Fruit fly (Drosophila melanogaster) whole organism, prepupa: ENCODE data around the gene CG14442.

Source experiments
- Blimp-1 ChIP-seq: fragments of 200-800 bp; sonication (Bioruptor generic); optimal IDR thresholded peaks from 3 replicates; lab custom pipeline; 2017; ENCODE audit warnings: missing biosample characterization, missing genetic modification characterization, mild to moderate bottlenecking, moderate library complexity, missing genetic modification reagents
- CG10631 ChIP-seq: fragments of 200-800 bp; sonication (Bioruptor generic); optimal IDR thresholded peaks from 2 replicates; lab custom pipeline; 2016; ENCODE audit warnings: missing biosample characterization, missing genetic modification characterization
- CG10669 ChIP-seq: fragments of 200-800 bp; sonication (Bioruptor generic); optimal IDR thresholded peaks from 3 replicates; lab custom pipeline; 2018; ENCODE audit warnings: missing biosample characterization, mild to moderate bottlenecking, missing genetic modification characterization, moderate library complexity
- CG11294 ChIP-seq: fragments of 200-800 bp; sonication (Bioruptor generic); IDR thresholded peaks from 2 replicates; pipeline ENCODE4 v1.3.6; 2022; ENCODE audit warnings: missing biosample characterization, missing genetic modification characterization
- CG11762 ChIP-seq: fragments of 200-800 bp; sonication (Bioruptor generic); optimal IDR thresholded peaks from 3 replicates; lab custom pipeline; 2016; ENCODE audit warnings: missing biosample characterization, missing genetic modification characterization; ENCODE audit not compliant: insufficient read depth
- CG11902 ChIP-seq: fragments of 200-800 bp; sonication (Bioruptor generic); optimal IDR thresholded peaks from 3 replicates; lab custom pipeline; 2016; ENCODE audit warnings: missing biosample characterization, missing genetic modification characterization
- CG1621 ChIP-seq: fragments of 200-800 bp; sonication (Bioruptor generic); optimal IDR thresholded peaks from 3 replicates; lab custom pipeline; 2018; ENCODE audit warnings: missing biosample characterization, mild to moderate bottlenecking, missing genetic modification characterization
- CG16779 ChIP-seq: fragments of 200-800 bp; sonication (Bioruptor generic); optimal IDR thresholded peaks from 3 replicates; lab custom pipeline; 2017; ENCODE audit warnings: missing biosample characterization, mild to moderate bottlenecking, missing genetic modification characterization
- CG3032 ChIP-seq: fragments of 200-800 bp; optimal IDR thresholded peaks from 2 replicates; lab custom pipeline; 2019; ENCODE audit warnings: missing biosample characterization, mild to moderate bottlenecking, missing genetic modification characterization, moderate library complexity
- CG31627 ChIP-seq: fragments of 200-800 bp; sonication (Bioruptor generic); optimal IDR thresholded peaks from 3 replicates; lab custom pipeline; 2016; ENCODE audit warnings: missing biosample characterization, missing genetic modification characterization
- CG32006 ChIP-seq: fragments of 200-800 bp; sonication (Bioruptor generic); optimal IDR thresholded peaks from 3 replicates; lab custom pipeline; 2017; ENCODE audit warnings: missing biosample characterization, mild to moderate bottlenecking, missing genetic modification characterization
- CG34406 ChIP-seq: fragments of 200-800 bp; sonication (Bioruptor generic); optimal IDR thresholded peaks from 3 replicates; lab custom pipeline; 2016; ENCODE audit warnings: missing biosample characterization, missing genetic modification characterization
- CG3919 ChIP-seq: fragments of 200-800 bp; sonication (Bioruptor generic); optimal IDR thresholded peaks from 3 replicates; lab custom pipeline; 2016; ENCODE audit warnings: missing biosample characterization, missing genetic modification characterization
- CG4318 ChIP-seq: fragments of 200-800 bp; sonication (Bioruptor generic); optimal IDR thresholded peaks from 3 replicates; lab custom pipeline; 2017; ENCODE audit warnings: missing biosample characterization, mild to moderate bottlenecking, missing genetic modification characterization
- CG6163 ChIP-seq: fragments of 200-800 bp; sonication (Bioruptor generic); IDR thresholded peaks from 3 replicates; pipeline ENCODE4 v1.3.6; 2022; ENCODE audit warnings: missing biosample characterization, missing genetic modification characterization
- CG6276 ChIP-seq: fragments of 200-800 bp; sonication (Bioruptor generic); optimal IDR thresholded peaks from 2 replicates; lab custom pipeline; 2017; ENCODE audit warnings: missing biosample characterization, mild to moderate bottlenecking, missing genetic modification characterization
- CG6808 ChIP-seq: fragments of 200-800 bp; sonication (Bioruptor generic); optimal IDR thresholded peaks from 3 replicates; lab custom pipeline; 2017; ENCODE audit warnings: missing biosample characterization, missing genetic modification characterization, mild to moderate bottlenecking, moderate library complexity, missing genetic modification reagents
- CG6854 ChIP-seq: fragments of 200-800 bp; sonication (Bioruptor generic); optimal IDR thresholded peaks from 2 replicates; lab custom pipeline; 2017; ENCODE audit warnings: missing biosample characterization, mild to moderate bottlenecking, missing genetic modification characterization
- CG8119 ChIP-seq: fragments of 200-800 bp; sonication (Bioruptor generic); IDR thresholded peaks from 3 replicates; pipeline ENCODE4 v1.3.6; 2022; ENCODE audit warnings: missing biosample characterization, missing genetic modification characterization
- CG8632 ChIP-seq: fragments of 200-800 bp; sonication (Bioruptor generic); optimal IDR thresholded peaks from 3 replicates; lab custom pipeline; 2016; ENCODE audit warnings: missing biosample characterization, missing genetic modification characterization
- CG9139 ChIP-seq: fragments of 200-800 bp; sonication (Bioruptor generic); optimal IDR thresholded peaks from 3 replicates; lab custom pipeline; 2017; ENCODE audit warnings: missing biosample characterization, mild to moderate bottlenecking, missing genetic modification characterization
- Eip75B ChIP-seq: fragments of 200-800 bp; sonication (Bioruptor generic); optimal IDR thresholded peaks from 3 replicates; lab custom pipeline; 2016; ENCODE audit warnings: missing biosample characterization, missing genetic modification characterization
- Eip93F ChIP-seq: fragments of 200-800 bp; sonication (Bioruptor generic); optimal IDR thresholded peaks from 2 replicates; lab custom pipeline; 2016; ENCODE audit warnings: missing biosample characterization, mild to moderate bottlenecking, missing genetic modification characterization
- Ets21C ChIP-seq: fragments of 200-800 bp; sonication (Bioruptor generic); optimal IDR thresholded peaks from 3 replicates; lab custom pipeline; 2016; ENCODE audit warnings: missing biosample characterization, missing genetic modification characterization
- Ets96B ChIP-seq: fragments of 200-800 bp; optimal IDR thresholded peaks from 2 replicates; lab custom pipeline; 2019; ENCODE audit warnings: missing biosample characterization, mild to moderate bottlenecking, missing genetic modification characterization, moderate library complexity
- Hr39 ChIP-seq: fragments of 200-800 bp; sonication (Bioruptor generic); optimal IDR thresholded peaks from 2 replicates; lab custom pipeline; 2016; ENCODE audit warnings: missing biosample characterization, missing genetic modification characterization
- Hr4 ChIP-seq: fragments of 200-800 bp; sonication (Bioruptor generic); optimal IDR thresholded peaks from 3 replicates; lab custom pipeline; 2016; ENCODE audit warnings: missing biosample characterization, missing genetic modification characterization
- OdsH ChIP-seq: fragments of 200-800 bp; sonication (Bioruptor generic); optimal IDR thresholded peaks from 3 replicates; lab custom pipeline; 2016; ENCODE audit warnings: missing biosample characterization, missing genetic modification characterization
- Smox ChIP-seq: fragments of 200-800 bp; sonication (Bioruptor generic); optimal IDR thresholded peaks from 3 replicates; lab custom pipeline; 2016; ENCODE audit warnings: missing biosample characterization, missing genetic modification characterization
- Sox102F ChIP-seq: fragments of 200-800 bp; sonication (Bioruptor generic); optimal IDR thresholded peaks from 2 replicates; lab custom pipeline; 2016; ENCODE audit warnings: missing biosample characterization, mild to moderate bottlenecking, missing genetic modification characterization
- Sox14 ChIP-seq: fragments of 200-800 bp; sonication (Bioruptor generic); optimal IDR thresholded peaks from 3 replicates; lab custom pipeline; 2016; ENCODE audit warnings: missing biosample characterization, missing genetic modification characterization
- Sox15 ChIP-seq: fragments of 200-800 bp; sonication (Bioruptor generic); optimal IDR thresholded peaks from 3 replicates; lab custom pipeline; 2016; ENCODE audit warnings: missing biosample characterization, missing genetic modification characterization
- achi ChIP-seq: fragments of 200-800 bp; sonication (Bioruptor generic); optimal IDR thresholded peaks from 3 replicates; lab custom pipeline; 2016; ENCODE audit warnings: missing biosample characterization, missing genetic modification characterization
- acj6 ChIP-seq: fragments of 200-800 bp; sonication (Bioruptor generic); optimal IDR thresholded peaks from 3 replicates; lab custom pipeline; 2016; ENCODE audit warnings: missing biosample characterization, missing genetic modification characterization
- cyc ChIP-seq: fragments of 200-800 bp; sonication (Bioruptor generic); optimal IDR thresholded peaks from 3 replicates; lab custom pipeline; 2016; ENCODE audit warnings: missing biosample characterization, missing genetic modification characterization
- esn ChIP-seq: fragments of 200-800 bp; sonication (Bioruptor generic); optimal IDR thresholded peaks from 2 replicates; lab custom pipeline; 2016; ENCODE audit warnings: missing biosample characterization, mild to moderate bottlenecking, missing genetic modification characterization, moderate library complexity
- fd59A ChIP-seq: fragments of 200-800 bp; sonication (Bioruptor generic); optimal IDR thresholded peaks from 2 replicates; lab custom pipeline; 2017; ENCODE audit warnings: missing biosample characterization, mild to moderate bottlenecking, missing genetic modification characterization, missing genetic modification reagents
- fd85E ChIP-seq: fragments of 200-800 bp; sonication (Bioruptor generic); optimal IDR thresholded peaks from 3 replicates; lab custom pipeline; 2016; ENCODE audit warnings: missing biosample characterization, missing genetic modification characterization
- fkh ChIP-seq: fragments of 200-800 bp; sonication (Bioruptor generic); optimal IDR thresholded peaks from 3 replicates; lab custom pipeline; 2017; ENCODE audit warnings: missing biosample characterization, mild to moderate bottlenecking, missing genetic modification characterization, moderate library complexity
- lz ChIP-seq: fragments of 200-800 bp; sonication (Bioruptor generic); optimal IDR thresholded peaks from 3 replicates; lab custom pipeline; 2016; ENCODE audit warnings: missing biosample characterization, missing genetic modification characterization
- pdm3 ChIP-seq: fragments of 200-800 bp; sonication (Bioruptor generic); optimal IDR thresholded peaks from 3 replicates; lab custom pipeline; 2016; ENCODE audit warnings: missing biosample characterization, missing genetic modification characterization
- salr ChIP-seq, 2 experiments: fragments of 200-800 bp; sonication (Bioruptor generic); optimal IDR thresholded peaks; 3 replicates each; lab custom pipeline; 2016 to 2018; ENCODE audit warnings: missing biosample characterization in 2 of 2, missing genetic modification characterization in 2 of 2, mild to moderate bottlenecking in 1 of 2
- spab ChIP-seq: fragments of 200-800 bp; sonication (Bioruptor generic); optimal IDR thresholded peaks from 2 replicates; lab custom pipeline; 2017; ENCODE audit warnings: missing biosample characterization, mild to moderate bottlenecking, missing genetic modification characterization, missing genetic modification reagents
- ss ChIP-seq, 2 experiments: fragments of 200-800 bp; sonication (Bioruptor generic); optimal IDR thresholded peaks; 2 replicates in 1 of 2; 3 replicates in 1 of 2; lab custom pipeline; 2017 to 2018; ENCODE audit warnings: mild to moderate bottlenecking in 2 of 2, missing biosample characterization in 2 of 2, missing genetic modification characterization in 2 of 2, moderate library complexity in 1 of 2
- svp ChIP-seq: fragments of 200-800 bp; sonication (Bioruptor generic); peaks from one replicate; lab custom pipeline; 2016; ENCODE audit warnings: missing biosample characterization, missing genetic modification characterization
- vri ChIP-seq: fragments of 200-800 bp; sonication (Bioruptor generic); optimal IDR thresholded peaks from 3 replicates; lab custom pipeline; 2016; ENCODE audit warnings: missing biosample characterization, mild to moderate bottlenecking, missing genetic modification characterization

Gene CG14442

dm6 chrX:6646846-6647245 lies 48.0 kb downstream of the CG14442 start (continued):
- TF ChIP-seq Ets21C (GFP tag; lab: Kevin White, UChicago) (no peak), CG6163 (GFP tag; lab: Robert Waterston, UW) (0 out of 3 replicates have a peak, but pooled peaks have one; percentile 28), CG32006 (GFP tag; lab: Kevin White, UChicago) (peak; percentile 37), vri (GFP tag; lab: Kevin White, UChicago) (no peak), esn (GFP tag; lab: Kevin White, UChicago) (peak; percentile 12), CG10669 (GFP tag; lab: Kevin White, UChicago) (no peak), Smox (GFP tag; lab: Kevin White, UChicago) (peak; percentile 24), CG1621 (tag; lab: Kevin White, UChicago) (no peak), Ets96B (tag; lab: Kevin White, UChicago) (peak; percentile 3), salr (GFP tag; optimal IDR thresholded peaks at IDR 0.05; lab: Kevin White, UChicago) (peak in 1 of 2 experiments; percentile 6), CG11902 (no peak), Sox15 (GFP tag; lab: Kevin White, UChicago) (no peak), CG6854 (no peak), CG11294 (GFP tag; lab: Robert Waterston, UW) (no peak), CG31627 (GFP tag; lab: Kevin White, UChicago) (peak; percentile 13), CG6808 (GFP tag; lab: Kevin White, UChicago) (no peak), Eip75B (GFP tag; lab: Kevin White, UChicago) (no peak), svp (peak; percentile 64), spab (no peak)

dm6 chrX:6642593-6643257 lies 52.1 kb downstream of the CG14442 start:
- TF ChIP-seq Sox102F (GFP tag; lab: Kevin White, UChicago): peak; percentile 56
- TF ChIP-seq CG11762 (GFP tag; lab: Kevin White, UChicago): peak; percentile 15
- TF ChIP-seq cyc (GFP tag; lab: Kevin White, UChicago): peak; percentile 44
- TF ChIP-seq fd85E (GFP tag; lab: Kevin White, UChicago): no peak
- TF ChIP-seq fkh (GFP tag; lab: Kevin White, UChicago): no peak
- peak; percentile 58 for TF ChIP-seq achi (GFP tag; lab: Kevin White, UChicago)
- no peak for TF ChIP-seq Eip93F (GFP tag; lab: Kevin White, UChicago)
- peak; percentile 61 for TF ChIP-seq lz (GFP tag; lab: Kevin White, UChicago)
- TF ChIP-seq Hr39 (GFP tag; lab: Kevin White, UChicago): peak; percentile 59
- TF ChIP-seq CG9139 (GFP tag; lab: Kevin White, UChicago): no peak
- peak; percentile 38 for TF ChIP-seq Ets21C (GFP tag; lab: Kevin White, UChicago)
- TF ChIP-seq CG6808 (GFP tag; lab: Kevin White, UChicago): peak; percentile 35
- peak; percentile 29 to 32 for TF ChIP-seq ss (GFP tag; optimal IDR thresholded peaks at IDR 0.05; lab: Kevin White, UChicago)
- TF ChIP-seq OdsH (GFP tag; lab: Kevin White, UChicago): peak; percentile 43
- peak; percentile 61 for TF ChIP-seq CG10631 (GFP tag; lab: Kevin White, UChicago)
- peak; percentile 11 for TF ChIP-seq Blimp-1 (GFP tag; lab: Kevin White, UChicago)
- TF ChIP-seq salr (GFP tag; optimal IDR thresholded peaks at IDR 0.05; lab: Kevin White, UChicago): no peak
- peak; percentile 35 for TF ChIP-seq CG3032 (tag; lab: Kevin White, UChicago)
- peak; percentile 34 for TF ChIP-seq CG6276 (GFP tag; lab: Kevin White, UChicago)
- TF ChIP-seq CG34406: peak; percentile 37
- TF ChIP-seq Smox (GFP tag; lab: Kevin White, UChicago): peak; percentile 54
- TF ChIP-seq Ets96B (tag; lab: Kevin White, UChicago): peak; percentile 57
- TF ChIP-seq Hr4 (GFP tag; lab: Kevin White, UChicago): peak; percentile 61
- peak; percentile 42; the same call in 1 of the 2 replicates for TF ChIP-seq CG11294 (GFP tag; lab: Robert Waterston, UW)
- peak; percentile 26 for TF ChIP-seq CG8632 (GFP tag; lab: Kevin White, UChicago)
- no peak for TF ChIP-seq CG11902
- TF ChIP-seq CG8119 (GFP tag; lab: Robert Waterston, UW): peak; percentile 77
- TF ChIP-seq CG3919 (GFP tag; lab: Kevin White, UChicago): peak; percentile 51
- TF ChIP-seq acj6 (GFP tag; lab: Kevin White, UChicago): peak; percentile 31
- no peak for TF ChIP-seq CG6854
- TF ChIP-seq Eip75B (GFP tag; lab: Kevin White, UChicago): peak; percentile 64
- peak; percentile 50 for TF ChIP-seq Sox14 (GFP tag; lab: Kevin White, UChicago)
- no peak for TF ChIP-seq spab
- TF ChIP-seq CG32006 (GFP tag; lab: Kevin White, UChicago): peak; percentile 59
- peak; percentile 29 for TF ChIP-seq vri (GFP tag; lab: Kevin White, UChicago)
- TF ChIP-seq fd59A (GFP tag; lab: Kevin White, UChicago): peak; percentile 8
- TF ChIP-seq pdm3 (GFP tag; lab: Kevin White, UChicago): peak; percentile 60
- no peak for TF ChIP-seq CG4318 (GFP tag; lab: Kevin White, UChicago)
- TF ChIP-seq CG16779 (tag; lab: Kevin White, UChicago): no peak
- TF ChIP-seq CG1621 (tag; lab: Kevin White, UChicago): peak; percentile 15
- peak; percentile 80 for TF ChIP-seq CG6163 (GFP tag; lab: Robert Waterston, UW)
